Worm (Caenorhabditis elegans) whole organism, dauer: ENCODE data around the gene T19H12.12.

Experiments
- unc-62 ChIP-seq: sonication (generic microtip); optimal IDR thresholded peaks from 2 replicates; lab custom pipeline; 2017; ENCODE audit warnings: missing biosample characterization, missing genetic modification reagents, missing genetic modification characterization

Gene T19H12.12

ce11 chrV:4884490-4884889, at the start of gene T19H12.12:
TSS of gene T19H12.12 (plus strand) at chrV:4884790.
- TF ChIP-seq unc-62 (GFP tag; lab: Kevin White, UChicago), result no peak

- no peak for TF ChIP-seq unc-62 (GFP tag; lab: Kevin White, UChicago)
These were observed 44.7 kb upstream of the T19H12.12 start, which contains the start of gene nas-9 for ce11 chrV:4839913-4840312. TSS of gene nas-9 (minus strand) at chrV:4840013.

- TF ChIP-seq unc-62 (GFP tag; lab: Kevin White, UChicago), result no peak
These were observed 43.4 kb upstream of the T19H12.12 start, which contains the start of gene cwp-1 for ce11 chrV:4841179-4841578. TSS of gene cwp-1 (minus strand) at chrV:4841279.

- no peak for TF ChIP-seq unc-62 (GFP tag; lab: Kevin White, UChicago)
These were observed 42.0 kb upstream of the T19H12.12 start, which contains the start of the genes cwp-2 and cwp-3 for ce11 chrV:4842544-4842943. TSS of gene cwp-2 (minus strand) at chrV:4842644. TSS of gene cwp-3 (plus strand) at chrV:4842836.

ce11 chrV:4844591-4844990, 40.0 kb upstream of the T19H12.12 start, which contains the start of gene abhd-5.2:
TSS of gene abhd-5.2 (plus strand) at chrV:4844685.
- no peak for TF ChIP-seq unc-62 (GFP tag; lab: Kevin White, UChicago)

- no peak for TF ChIP-seq unc-62 (GFP tag; lab: Kevin White, UChicago)
These were observed 38.1 kb upstream of the T19H12.12 start for ce11 chrV:4846507-4846906.

- TF ChIP-seq unc-62 (GFP tag; lab: Kevin White, UChicago), result no peak
These were observed 37.2 kb upstream of the T19H12.12 start, which contains the start of gene abhd-5.1 for ce11 chrV:4847424-4847823. TSS of gene abhd-5.1 (plus strand) at chrV:4847653.

- TF ChIP-seq unc-62 (GFP tag; lab: Kevin White, UChicago), result no peak
These were observed 34.1 kb upstream of the T19H12.12 start for ce11 chrV:4850446-4850845.

ce11 chrV:4851138-4851537, 33.5 kb upstream of the T19H12.12 start, which contains the start of gene nex-4:
TSS of gene nex-4 (plus strand) at chrV:4851438.
- no peak for TF ChIP-seq unc-62 (GFP tag; lab: Kevin White, UChicago)

ce11 chrV:4851969-4852368, 32.6 kb upstream of the T19H12.12 start:
- no peak for TF ChIP-seq unc-62 (GFP tag; lab: Kevin White, UChicago)

ce11 chrV:4857561-4857960, 27.0 kb upstream of the T19H12.12 start:
- TF ChIP-seq unc-62 (GFP tag; lab: Kevin White, UChicago), result no peak

- no peak for TF ChIP-seq unc-62 (GFP tag; lab: Kevin White, UChicago)
These were observed 24.1 kb upstream of the T19H12.12 start for ce11 chrV:4860525-4860924.

ce11 chrV:4862737-4863136, 21.9 kb upstream of the T19H12.12 start, which contains the start of gene C37H5.13:
TSS of gene C37H5.13 (minus strand) at chrV:4862965.
- no peak for TF ChIP-seq unc-62 (GFP tag; lab: Kevin White, UChicago)

ce11 chrV:4864330-4864729, 20.3 kb upstream of the T19H12.12 start:
- no peak for TF ChIP-seq unc-62 (GFP tag; lab: Kevin White, UChicago)

- TF ChIP-seq unc-62 (GFP tag; lab: Kevin White, UChicago), result no peak
These were observed 19.2 kb upstream of the T19H12.12 start, which contains the start of gene srd-32 for ce11 chrV:4865364-4865763. TSS of gene srd-32 (plus strand) at chrV:4865664.

ce11 chrV:4867535-4867934, 17.1 kb upstream of the T19H12.12 start:
- TF ChIP-seq unc-62 (GFP tag; lab: Kevin White, UChicago), result no peak

- no peak for TF ChIP-seq unc-62 (GFP tag; lab: Kevin White, UChicago)
These were observed 15.9 kb upstream of the T19H12.12 start for ce11 chrV:4868698-4869097.
